Fruit fly (Drosophila melanogaster): ENCODE data around the gene CG33688.

CG33688 gene

DNA sequence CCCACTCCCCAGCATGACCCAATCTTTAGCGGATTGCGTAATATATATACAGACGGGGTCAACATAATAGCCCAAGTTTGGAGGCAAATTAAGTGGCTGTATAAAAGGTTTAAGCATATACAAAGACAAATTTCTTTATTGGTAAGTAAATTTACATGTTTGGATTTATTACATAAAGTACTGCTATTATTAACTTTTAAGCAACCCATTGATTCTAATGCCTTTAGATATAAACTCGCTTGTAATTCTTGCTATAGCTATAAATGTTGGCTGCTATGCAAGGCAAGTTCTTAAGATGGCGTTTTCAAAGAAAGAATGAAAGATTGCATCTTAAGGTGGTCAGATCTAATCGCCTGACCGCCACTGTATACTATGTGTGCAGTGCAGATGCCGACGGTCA lies 3.5 kb downstream of the CG33688 start (continued):
- TF ChIP-seq al (GFP tag; IDR thresholded peaks at IDR 0.05) (0 out of 2 replicates have a peak, but pooled peaks have one; percentile 29), CG11456 (GFP tag; IDR thresholded peaks at IDR 0.05) (no peak), insv (GFP tag; optimal IDR thresholded peaks at IDR 0.05) (no peak), eyg (GFP tag; optimal IDR thresholded peaks at IDR 0.05) (no peak), CG10959 (GFP tag; IDR thresholded peaks at IDR 0.05) (no peak), CG10979 (tag; optimal IDR thresholded peaks at IDR 0.05) (no peak), unpg (GFP tag; optimal IDR thresholded peaks at IDR 0.05) (no peak), crol (GFP tag; IDR thresholded peaks at IDR 0.05) (no peak), Eip74EF (GFP tag; optimal IDR thresholded peaks at IDR 0.05) (peak in 1 of 2 experiments; percentile 6), jumu (GFP tag; optimal IDR thresholded peaks at IDR 0.05) (no peak), CG12299 (tag; optimal IDR thresholded peaks at IDR 0.05) (no peak), D (optimal IDR thresholded peaks at IDR 0.05) (no peak), D (GFP tag; optimal IDR thresholded peaks at IDR 0.05) (no peak), Ssrp (tag; optimal IDR thresholded peaks at IDR 0.05) (no peak), CG15601 (tag; optimal IDR thresholded peaks at IDR 0.05) (no peak), aop (GFP tag; IDR thresholded peaks at IDR 0.05) (no peak), pnt (GFP tag; optimal IDR thresholded peaks at IDR 0.05) (no peak), NfI (GFP tag; optimal IDR thresholded peaks at IDR 0.05) (peak; percentile 42), Taf1 (GFP tag; IDR thresholded peaks at IDR 0.05) (peak; percentile 7; the same call in 1 of the 2 replicates), HLH3B (GFP tag; IDR thresholded peaks at IDR 0.05) (no peak), CG6765 (GFP tag; optimal IDR thresholded peaks at IDR 0.05) (no peak), Side (GFP tag; optimal IDR thresholded peaks at IDR 0.05) (peak; percentile 10), CG8478 (optimal IDR thresholded peaks at IDR 0.05) (no peak), vnd (GFP tag; IDR thresholded peaks at IDR 0.05; ENCODE audit: partially characterized antibody) (no peak), bigmax (GFP tag; optimal IDR thresholded peaks at IDR 0.05) (no peak), CG12219 (GFP tag; optimal IDR thresholded peaks at IDR 0.05) (peak; percentile 13), bsh (GFP tag; optimal IDR thresholded peaks at IDR 0.05) (peak in 1 of 2 experiments; percentile 38), CG32532 (GFP tag; IDR thresholded peaks at IDR 0.05) (no peak), Scr (GFP tag; IDR thresholded peaks at IDR 0.05; ENCODE audit: partially characterized antibody) (no peak), p53 (GFP tag; optimal IDR thresholded peaks at IDR 0.05) (no peak), zen2 (GFP tag; IDR thresholded peaks at IDR 0.05; ENCODE audit: partially characterized antibody) (no peak), Neu2 (GFP tag; optimal IDR thresholded peaks at IDR 0.05; ENCODE audit: borderline replicate concordance) (no peak), CG11398 (GFP tag; optimal IDR thresholded peaks at IDR 0.05) (no peak), CG6683 (GFP tag; optimal IDR thresholded peaks at IDR 0.05) (no peak), knrl (GFP tag; IDR thresholded peaks at IDR 0.05; ENCODE audit: partially characterized antibody) (no peak), CG11560 (tag; IDR thresholded peaks at IDR 0.05) (0 out of 3 replicates have a peak, but pooled peaks have one; percentile 40), tx (GFP tag; optimal IDR thresholded peaks at IDR 0.05) (no peak), prd (optimal IDR thresholded peaks at IDR 0.05) (no peak), prd (GFP tag; IDR thresholded peaks at IDR 0.05) (no peak), gsb (GFP tag; IDR thresholded peaks at IDR 0.05) (no peak), MESR4 (GFP tag; optimal IDR thresholded peaks at IDR 0.05) (no peak), pb (GFP tag; optimal IDR thresholded peaks at IDR 0.05) (no peak), CG5953 (GFP tag; IDR thresholded peaks at IDR 0.05) (no peak), Lim3 (GFP tag; IDR thresholded peaks at IDR 0.05) (no peak), CG7357 (GFP tag; IDR thresholded peaks at IDR 0.05) (0 out of 3 replicates have a peak, but pooled peaks have one; percentile 10), Atf-2 (GFP tag; optimal IDR thresholded peaks at IDR 0.05) (peak; percentile 33), unc-4 (GFP tag; IDR thresholded peaks at IDR 0.05; ENCODE audit: partially characterized antibody) (no peak), Ada2b (GFP tag; IDR thresholded peaks at IDR 0.05) (0 out of 2 replicates have a peak, but pooled peaks have one; percentile 21), PHDP (tag; optimal IDR thresholded peaks at IDR 0.05) (peak; percentile 37), CG1792 (GFP tag; optimal IDR thresholded peaks at IDR 0.05) (no peak), trh (GFP tag; optimal IDR thresholded peaks at IDR 0.05) (no peak), CkIIα-i1 (GFP tag; IDR thresholded peaks at IDR 0.05) (no peak)

All from whole organism, embryonic.